Fruit fly (Drosophila melanogaster) whole organism, wandering third instar larva: ENCODE data around the gene Gs2.

Experiments used
- Abd-B ChIP-seq: fragments of >200 bp; optimal IDR thresholded peaks from 2 replicates; lab custom pipeline; 2017; ENCODE audit warnings: missing biosample characterization, missing genetic modification characterization
- Hr78 ChIP-seq: fragments of >200 bp; optimal IDR thresholded peaks from 2 replicates; lab custom pipeline; 2017; ENCODE audit warnings: missing biosample characterization, missing genetic modification characterization
- Mio ChIP-seq: sonication (Bioruptor generic); optimal IDR thresholded peaks from 2 replicates; lab custom pipeline; 2016; ENCODE audit warnings: missing biosample characterization, missing genetic modification characterization
- OdsH ChIP-seq: fragments of 200-800 bp; sonication (Bioruptor generic); optimal IDR thresholded peaks from 2 replicates; lab custom pipeline; 2016; ENCODE audit warnings: missing biosample characterization, mild to moderate bottlenecking, missing genetic modification characterization
- Rel ChIP-seq, 2 experiments: fragments of 200-800 bp; sonication (Bioruptor generic) in 1 of 2; optimal IDR thresholded peaks; 2 replicates in 1 of 2; 3 replicates in 1 of 2; lab custom pipeline; 2016 to 2019; ENCODE audit warnings: mild to moderate bottlenecking in 2 of 2, missing biosample characterization in 2 of 2, missing genetic modification characterization in 2 of 2, moderate library complexity in 1 of 2
- ey ChIP-seq: fragments of 200-800 bp; sonication (Bioruptor generic); optimal IDR thresholded peaks from 2 replicates; lab custom pipeline; 2016; ENCODE audit warnings: missing biosample characterization, missing genetic modification characterization
- h ChIP-seq: fragments of 200-800 bp; sonication (Bioruptor generic); optimal IDR thresholded peaks from 3 replicates; lab custom pipeline; 2016; ENCODE audit warnings: missing biosample characterization, mild to moderate bottlenecking, missing genetic modification characterization
- pan ChIP-seq: fragments of >200 bp; optimal IDR thresholded peaks from 2 replicates; lab custom pipeline; 2017

dm6 chrX:11451630-11452029 is 29.0 kb downstream of the Gs2 start:
- TF ChIP-seq pan (lab: Kevin White, UChicago) (no peak), Abd-B (GFP tag; lab: Kevin White, UChicago) (no peak), OdsH (GFP tag; lab: Kevin White, UChicago) (no peak), Rel (GFP tag; optimal IDR thresholded peaks at IDR 0.05; lab: Kevin White, UChicago) (no peak), Rel (tag; optimal IDR thresholded peaks at IDR 0.05; lab: Kevin White, UChicago) (no peak), Hr78 (GFP tag; lab: Kevin White, UChicago) (no peak), Mio (no peak), h (GFP tag; lab: Kevin White, UChicago) (no peak), ey (GFP tag; lab: Kevin White, UChicago) (no peak)
